Worm (Caenorhabditis elegans): ENCODE results near the gene F42H10.2.

ce11 chrIII:8446940-8447403 lies 43.4 kb upstream of the F42H10.2 start, which contains the start of gene rpn-3:
- TF ChIP-seq lin-13 (GFP tag; optimal IDR thresholded peaks at IDR 0.05) (peak; percentile 94), ceh-63 (GFP tag; optimal IDR thresholded peaks at IDR 0.05) (no peak), zip-4 (GFP tag; optimal IDR thresholded peaks at IDR 0.05) (peak; percentile 89), mdl-1 (tag; optimal IDR thresholded peaks at IDR 0.05) (peak in 1 of 2 experiments; percentile 85), elt-2 (tag; optimal IDR thresholded peaks at IDR 0.05) (peak; percentile 75), pqm-1 (tag; optimal IDR thresholded peaks at IDR 0.05) (peak; percentile 53), unc-62 (GFP tag; optimal IDR thresholded peaks at IDR 0.05) (no peak), nhr-12 (tag; optimal IDR thresholded peaks at IDR 0.05) (no peak), lin-15B (tag; optimal IDR thresholded peaks at IDR 0.05) (peak; percentile 96), unc-86 (tag; optimal IDR thresholded peaks at IDR 0.05) (peak; percentile 95), nhr-47 (tag; optimal IDR thresholded peaks at IDR 0.05) (peak; percentile 98), mep-1 (tag; optimal IDR thresholded peaks at IDR 0.05) (peak; percentile 99), ztf-4 (tag; optimal IDR thresholded peaks at IDR 0.05) (peak; percentile 98), lir-3 (tag; optimal IDR thresholded peaks at IDR 0.05; ENCODE audit: poor library complexity) (peak; percentile 82)
